Fruit fly (Drosophila melanogaster) whole organism, embryonic: ENCODE data around the gene CG42841.

Experiments used
- CG10147 ChIP-seq: fragments of 200-800 bp; sonication (Bioruptor generic); optimal IDR thresholded peaks from 2 replicates; lab custom pipeline; 2019; ENCODE audit warnings: missing biosample characterization, mild to moderate bottlenecking, missing genetic modification characterization, moderate library complexity
- CG18011 ChIP-seq: fragments of 200-800 bp; sonication (Bioruptor generic); optimal IDR thresholded peaks from 2 replicates; lab custom pipeline; 2017; ENCODE audit warnings: missing biosample characterization, missing genetic modification characterization, mild to moderate bottlenecking, moderate library complexity, missing genotype
- CG4424 ChIP-seq: fragments of 200-800 bp; sonication (Bioruptor generic); optimal IDR thresholded peaks from 3 replicates; lab custom pipeline; 2016; ENCODE audit warnings: missing biosample characterization, missing genetic modification characterization
- Doc2 ChIP-seq: fragments of 200-800 bp; sonication (Bioruptor generic); IDR thresholded peaks from 2 replicates; pipeline ENCODE4 v1.3.6; 2022; ENCODE audit warnings: missing biosample characterization, missing genetic modification characterization
- HLH4C ChIP-seq: fragments of 200-800 bp; sonication (Bioruptor generic); IDR thresholded peaks from 3 replicates; pipeline ENCODE4 v1.3.6; 2022; ENCODE audit warnings: missing biosample characterization, missing genetic modification characterization; ENCODE audit not compliant: partially characterized antibody
- HmgD ChIP-seq: fragments of 200-800 bp; sonication (Bioruptor generic); optimal IDR thresholded peaks from 3 replicates; lab custom pipeline; 2016; ENCODE audit warnings: missing biosample characterization, missing genetic modification characterization
- Rx ChIP-seq: fragments of 200-800 bp; sonication (Bioruptor generic); IDR thresholded peaks from 2 replicates; pipeline ENCODE4 v1.3.6; 2022; ENCODE audit warnings: missing biosample characterization, missing genetic modification characterization
- fu2 ChIP-seq: fragments of 200-800 bp; sonication (Bioruptor generic); optimal IDR thresholded peaks from 2 replicates; lab custom pipeline; 2016; ENCODE audit warnings: missing biosample characterization, missing genetic modification characterization
- maf-S ChIP-seq: fragments of 200-800 bp; sonication (Bioruptor generic); optimal IDR thresholded peaks from 2 replicates; lab custom pipeline; 2016; ENCODE audit warnings: missing biosample characterization, missing genetic modification characterization
- pan ChIP-seq, 4 experiments: fragments of >200 bp in 3 of 4; fragments of 200-800 bp in 1 of 4; sonication (Bioruptor generic) in 1 of 4; optimal IDR thresholded peaks in 3 of 4; IDR thresholded peaks in 1 of 4; 2 replicates each; pipeline versions ENCODE4 v1.3.6 to Lab custom; 2017 to 2022; ENCODE audit warnings: missing biosample characterization in 2 of 4, missing genetic modification characterization in 2 of 4, mixed read lengths in 1 of 4
- scrt ChIP-seq: fragments of 200-800 bp; sonication (Bioruptor generic); optimal IDR thresholded peaks from 2 replicates; lab custom pipeline; 2018; ENCODE audit warnings: missing biosample characterization, mild to moderate bottlenecking, missing genetic modification characterization, moderate library complexity
- vnd ChIP-seq: fragments of 200-800 bp; sonication (Bioruptor generic); IDR thresholded peaks from 3 replicates; pipeline ENCODE4 v1.3.6; 2022; ENCODE audit warnings: missing biosample characterization, missing genetic modification characterization; ENCODE audit not compliant: partially characterized antibody

DNA sequence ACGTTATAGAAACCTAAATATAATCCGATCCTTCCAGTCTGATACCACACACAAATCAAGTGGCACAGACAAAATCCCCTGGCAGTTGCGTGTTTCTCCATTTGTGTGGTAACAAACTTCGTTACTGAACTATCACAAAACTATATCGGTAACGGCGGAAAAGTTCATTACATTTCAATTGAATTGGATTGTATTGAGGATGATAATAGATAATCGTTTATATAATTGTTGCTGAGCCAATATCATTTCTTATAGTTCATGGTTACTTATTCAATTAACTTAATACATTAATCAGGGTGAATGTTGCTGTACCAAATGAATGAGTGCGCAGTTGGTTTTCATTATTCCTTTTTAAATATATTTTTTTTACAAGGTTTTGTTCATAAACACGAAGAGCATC is 17.8 kb upstream of the CG42841 start, which contains the start of gene Grl62b:
- no peak for TF ChIP-seq CG18011
- no peak for TF ChIP-seq HLH4C (GFP tag; lab: Robert Waterston, UW)
- no peak for TF ChIP-seq Rx
- TF ChIP-seq pan (optimal IDR thresholded peaks at IDR 0.05; lab: Kevin White, UChicago) = no peak
- TF ChIP-seq pan (GFP tag; optimal IDR thresholded peaks at IDR 0.05 in 1 of 2, IDR thresholded peaks at IDR 0.05 in 1 of 2) = no peak
- TF ChIP-seq scrt = no peak
- no peak for TF ChIP-seq CG4424
- no peak for TF ChIP-seq Doc2 (GFP tag; lab: Robert Waterston, UW)
- TF ChIP-seq CG10147 (GFP tag; lab: Kevin White, UChicago) = no peak
- no peak for TF ChIP-seq HmgD (GFP tag; lab: Kevin White, UChicago)
- TF ChIP-seq fu2 (GFP tag; lab: Kevin White, UChicago) = no peak
- TF ChIP-seq vnd = no peak
- TF ChIP-seq maf-S (GFP tag; lab: Kevin White, UChicago) = no peak
